Worm (Caenorhabditis elegans) whole organism, young adult: ENCODE measurements around the gene rab-18.

Experiments used
- B0336.3 ChIP-seq: fragments of 200-800 bp; sonication (Bioruptor generic); IDR thresholded peaks from 2 replicates; pipeline ENCODE4 v1.3.6; 2022; ENCODE audit warnings: missing genetic modification characterization, missing compliant biosample characterization
- C06A6.2 ChIP-seq: fragments of 200-800 bp; sonication (Bioruptor generic); conservative IDR thresholded peaks from 2 replicates; pipeline ENCODE4 v1.3.6; 2022; ENCODE audit warnings: missing genetic modification characterization, missing compliant biosample characterization
- C17E4.6 ChIP-seq: fragments of 200-800 bp; sonication (Bioruptor generic); IDR thresholded peaks from 2 replicates; pipeline ENCODE4 v1.3.6; 2022; ENCODE audit warnings: missing genetic modification reagents, missing genetic modification characterization, missing compliant biosample characterization
- F23B12.7 ChIP-seq: sonication (generic microtip); optimal IDR thresholded peaks from 2 replicates; lab custom pipeline; 2017; ENCODE audit warnings: missing genetic modification characterization, mild to moderate bottlenecking, missing compliant biosample characterization, antibody characterized with exemption, moderate library complexity; ENCODE audit not compliant: insufficient read depth
- F33H1.4 ChIP-seq: fragments of 200-800 bp; sonication (Bioruptor generic); IDR thresholded peaks from 2 replicates; pipeline ENCODE4 v1.3.6; 2022; ENCODE audit warnings: missing genetic modification reagents, missing genetic modification characterization, missing compliant biosample characterization
- F39B2.1 ChIP-seq: fragments of 200-800 bp; sonication (Bioruptor generic); IDR thresholded peaks from 2 replicates; pipeline ENCODE4 v1.3.6; 2022; ENCODE audit warnings: missing genetic modification reagents, missing genetic modification characterization, missing compliant biosample characterization
- K11D2.4 ChIP-seq: fragments of 200-800 bp; sonication (Bioruptor generic); IDR thresholded peaks from 2 replicates; pipeline ENCODE4 v1.3.6; 2022; ENCODE audit warnings: missing genetic modification reagents, missing genetic modification characterization, missing compliant biosample characterization
- K12H6.12 ChIP-seq: fragments of 200-800 bp; sonication (Bioruptor generic); optimal IDR thresholded peaks from 2 replicates; lab custom pipeline; 2018; ENCODE audit warnings: mild to moderate bottlenecking, missing genetic modification characterization, missing compliant biosample characterization
- Y53F4B.3 ChIP-seq: fragments of 200-800 bp; sonication (Bioruptor generic); IDR thresholded peaks from 2 replicates; pipeline ENCODE4 v1.3.6; 2022; ENCODE audit warnings: missing genetic modification reagents, missing genetic modification characterization, missing compliant biosample characterization
- Y56A3A.18 ChIP-seq: fragments of 200-800 bp; sonication (Bioruptor generic); IDR thresholded peaks from 2 replicates; pipeline ENCODE4 v1.3.6; 2022; ENCODE audit warnings: missing genetic modification reagents, missing genetic modification characterization, missing compliant biosample characterization
- ama-1 ChIP-seq, 3 experiments: fragments of 150-350 bp in 1 of 3; sonication (generic microtip) in 2 of 3; optimal IDR thresholded peaks; 2 replicates each; lab custom pipeline; 2014 to 2018; ENCODE audit warnings: missing biosample characterization in 2 of 3, missing genetic modification characterization in 2 of 3, missing genetic modification reagents in 2 of 3
- atf-7 ChIP-seq: sonication (generic microtip); optimal IDR thresholded peaks from 2 replicates; lab custom pipeline; 2017; ENCODE audit warnings: mild to moderate bottlenecking, missing genetic modification characterization, missing compliant biosample characterization
- athp-1 ChIP-seq: sonication (generic microtip); optimal IDR thresholded peaks from 2 replicates; lab custom pipeline; 2017; ENCODE audit warnings: mild to moderate bottlenecking, missing genetic modification characterization, missing compliant biosample characterization
- attf-6 ChIP-seq: fragments of 200-800 bp; sonication (Bioruptor generic); IDR thresholded peaks from 2 replicates; pipeline ENCODE4 v1.3.6; 2022; ENCODE audit warnings: missing genetic modification reagents, missing genetic modification characterization, missing compliant biosample characterization
- bed-2 ChIP-seq: fragments of 200-800 bp; sonication (Bioruptor generic); IDR thresholded peaks from 2 replicates; pipeline ENCODE4 v1.3.6; 2022; ENCODE audit warnings: missing genetic modification reagents, missing genetic modification characterization, missing compliant biosample characterization
- cebp-1 ChIP-seq, 2 experiments: fragments of 200-800 bp in 1 of 2; sonication (Bioruptor generic) in 1 of 2; sonication (generic microtip) in 1 of 2; IDR thresholded peaks in 1 of 2; optimal IDR thresholded peaks in 1 of 2; 2 replicates each; pipeline versions ENCODE4 v1.3.6 to Lab custom; 2017 to 2022; ENCODE audit warnings: missing compliant biosample characterization in 2 of 2, missing genetic modification characterization in 2 of 2, mild to moderate bottlenecking in 1 of 2, missing genetic modification reagents in 1 of 2, moderate library complexity in 1 of 2
- cebp-2 ChIP-seq: fragments of 200-800 bp; sonication (Bioruptor generic); IDR thresholded peaks from 2 replicates; pipeline ENCODE4 v1.3.6; 2022; ENCODE audit warnings: missing genetic modification characterization, missing compliant biosample characterization
- ceh-100 ChIP-seq: fragments of 200-800 bp; sonication (Bioruptor generic); IDR thresholded peaks from 2 replicates; pipeline ENCODE4 v1.3.6; 2022; ENCODE audit warnings: missing genetic modification reagents, missing genetic modification characterization, missing compliant biosample characterization
- dpff-1 ChIP-seq: sonication (generic microtip); optimal IDR thresholded peaks from 2 replicates; lab custom pipeline; 2017; ENCODE audit warnings: mild to moderate bottlenecking, missing genetic modification characterization, missing compliant biosample characterization
- egrh-3 ChIP-seq: fragments of 200-800 bp; sonication (Bioruptor generic); IDR thresholded peaks from 2 replicates; pipeline ENCODE4 v1.3.6; 2022; ENCODE audit warnings: missing genetic modification reagents, missing genetic modification characterization, missing compliant biosample characterization
- ekl-4 ChIP-seq: fragments of 200-800 bp; sonication (Bioruptor generic); IDR thresholded peaks from 2 replicates; pipeline ENCODE4 v1.3.6; 2022; ENCODE audit warnings: missing genetic modification reagents, missing genetic modification characterization, missing compliant biosample characterization
- gei-17 ChIP-seq: fragments of 200-800 bp; sonication (Bioruptor generic); optimal IDR thresholded peaks from 2 replicates; lab custom pipeline; 2018; ENCODE audit warnings: mild to moderate bottlenecking, missing genetic modification characterization, missing compliant biosample characterization
- hmg-1.2 ChIP-seq: fragments of 200-800 bp; sonication (Bioruptor generic); IDR thresholded peaks from 2 replicates; pipeline ENCODE4 v1.3.6; 2022; ENCODE audit warnings: missing genetic modification reagents, missing genetic modification characterization, missing compliant biosample characterization
- hmg-20 ChIP-seq: fragments of 200-800 bp; sonication (Bioruptor generic); IDR thresholded peaks from 2 replicates; pipeline ENCODE4 v1.3.6; 2022; ENCODE audit warnings: missing genetic modification reagents, missing genetic modification characterization, missing compliant biosample characterization
- hrde-1 ChIP-seq: sonication (generic microtip); optimal IDR thresholded peaks from 2 replicates; lab custom pipeline; 2016; ENCODE audit warnings: missing genetic modification characterization, mild to moderate bottlenecking, missing compliant biosample characterization, moderate library complexity, missing genotype, missing genetic modification reagents, borderline replicate concordance
- let-526 ChIP-seq: fragments of 200-800 bp; sonication (Bioruptor generic); IDR thresholded peaks from 2 replicates; pipeline ENCODE4 v1.3.6; 2022; ENCODE audit warnings: missing genetic modification reagents, missing genetic modification characterization, missing compliant biosample characterization
- lin-35 ChIP-seq, 3 experiments: fragments of 150-350 bp in 2 of 3; sonication (generic microtip) in 1 of 3; optimal IDR thresholded peaks; 2 replicates each; lab custom pipeline; 2014 to 2018; ENCODE audit warnings: missing biosample characterization in 3 of 3, missing genetic modification characterization in 3 of 3, missing genetic modification reagents in 3 of 3
- lin-40 ChIP-seq: sonication (generic microtip); optimal IDR thresholded peaks from 2 replicates; lab custom pipeline; 2016; ENCODE audit warnings: missing genetic modification characterization, mild to moderate bottlenecking, missing compliant biosample characterization, missing genotype, missing genetic modification reagents
- lir-1 ChIP-seq: fragments of 200-800 bp; sonication (Bioruptor generic); conservative IDR thresholded peaks from 2 replicates; pipeline ENCODE4 v1.3.6; 2022; ENCODE audit warnings: missing genetic modification reagents, missing genetic modification characterization, missing compliant biosample characterization
- lsy-27 ChIP-seq: sonication (generic microtip); optimal IDR thresholded peaks from 2 replicates; lab custom pipeline; 2017; ENCODE audit warnings: missing genetic modification characterization, mild to moderate bottlenecking, missing compliant biosample characterization, antibody characterized with exemption, missing genotype, borderline replicate concordance; ENCODE audit not compliant: insufficient read depth
- madf-8 ChIP-seq: fragments of 200-800 bp; sonication (Bioruptor generic); conservative IDR thresholded peaks from 2 replicates; pipeline ENCODE4 v1.3.6; 2022; ENCODE audit warnings: missing genetic modification reagents, missing genetic modification characterization, missing compliant biosample characterization
- nhr-90 ChIP-seq: sonication (generic microtip); optimal IDR thresholded peaks from 2 replicates; lab custom pipeline; 2016; ENCODE audit warnings: missing genotype, mild to moderate bottlenecking, missing genetic modification characterization, missing compliant biosample characterization
- repo-1 ChIP-seq: sonication (generic microtip); optimal IDR thresholded peaks from 2 replicates; lab custom pipeline; 2017; ENCODE audit warnings: mild to moderate bottlenecking, missing genetic modification characterization, missing compliant biosample characterization
- rpc-1 ChIP-seq, 2 experiments: fragments of 150-350 bp in 1 of 2; sonication (generic microtip) in 1 of 2; optimal IDR thresholded peaks; 2 replicates each; lab custom pipeline; 2014 to 2018; ENCODE audit warnings: missing biosample characterization in 1 of 2, missing genetic modification characterization in 1 of 2, missing genetic modification reagents in 1 of 2, missing genotype in 1 of 2
- sdz-38 ChIP-seq: sonication (generic microtip); optimal IDR thresholded peaks from 2 replicates; lab custom pipeline; 2016; ENCODE audit warnings: missing genotype, missing genetic modification characterization, missing compliant biosample characterization
- snpc-3.4 ChIP-seq: sonication (generic microtip); optimal IDR thresholded peaks from 2 replicates; lab custom pipeline; 2017; ENCODE audit warnings: missing genetic modification characterization, mild to moderate bottlenecking, missing compliant biosample characterization, antibody characterized with exemption, moderate library complexity, missing genotype, missing genetic modification reagents
- tbx-9 ChIP-seq: sonication (generic microtip); optimal IDR thresholded peaks from 2 replicates; lab custom pipeline; 2016; ENCODE audit warnings: borderline replicate concordance, missing genetic modification characterization, inconsistent platforms, missing compliant biosample characterization
- zfh-2 ChIP-seq: fragments of 200-800 bp; sonication (Bioruptor generic); conservative IDR thresholded peaks from 2 replicates; pipeline ENCODE4 v1.3.6; 2022; ENCODE audit warnings: missing genetic modification reagents, missing genetic modification characterization, missing compliant biosample characterization
- ztf-25 ChIP-seq: fragments of 200-800 bp; sonication (Bioruptor generic); IDR thresholded peaks from 2 replicates; pipeline ENCODE4 v1.3.6; 2022; ENCODE audit warnings: missing genetic modification reagents, missing genetic modification characterization, missing compliant biosample characterization
- ztf-26 ChIP-seq: sonication (generic microtip); optimal IDR thresholded peaks from 2 replicates; lab custom pipeline; 2017; ENCODE audit warnings: missing genetic modification characterization, missing compliant biosample characterization
- ztf-28 ChIP-seq: fragments of 200-800 bp; sonication (Bioruptor generic); IDR thresholded peaks from 2 replicates; pipeline ENCODE4 v1.3.6; 2022; ENCODE audit warnings: missing genetic modification reagents, missing genetic modification characterization, missing compliant biosample characterization
- ztf-3 ChIP-seq: fragments of 200-800 bp; sonication (Bioruptor generic); optimal IDR thresholded peaks from 2 replicates; lab custom pipeline; 2018; ENCODE audit warnings: mild to moderate bottlenecking, missing genetic modification characterization, missing compliant biosample characterization

The rab-18 gene

DNA sequence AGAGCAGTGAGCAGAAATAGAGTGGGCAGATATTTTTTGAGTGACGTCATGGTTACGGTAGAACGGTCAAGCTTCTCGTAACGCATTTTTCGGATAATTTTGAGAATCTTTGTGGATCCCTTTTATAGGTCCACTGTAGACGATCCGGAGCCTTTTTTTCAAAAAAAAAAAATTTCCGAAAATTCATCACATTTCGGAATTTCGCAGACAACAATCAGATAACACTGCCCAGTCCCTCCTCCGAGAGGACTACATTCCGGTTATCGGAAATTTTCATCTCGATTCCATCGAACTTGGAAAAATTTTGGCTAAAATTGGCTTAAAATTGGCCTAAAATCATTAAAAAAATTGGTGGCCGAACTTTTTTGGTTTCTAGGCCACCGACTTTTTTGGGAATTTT, 20.6 kb downstream of the rab-18 start, which contains the start of gene BE0003N10.6:
BE0003N10.6 (minus strand) TSS at position 101 of the 400 bp plus-strand sequence.
- no peak for TF ChIP-seq rpc-1 (optimal IDR thresholded peaks at IDR 0.05; lab: Kevin White, UChicago)
- no peak for TF ChIP-seq rpc-1 (tag; optimal IDR thresholded peaks at IDR 0.05; lab: Kevin White, UChicago)
- TF ChIP-seq ceh-100: no peak
- TF ChIP-seq tbx-9: no peak
- no peak for TF ChIP-seq hmg-20 (GFP tag; lab: Robert Waterston, UW)
- no peak for TF ChIP-seq B0336.3 (GFP tag; lab: Robert Waterston, UW)
- no peak for TF ChIP-seq dpff-1 (tag; lab: Kevin White, UChicago)
- no peak for TF ChIP-seq atf-7 (tag; lab: Kevin White, UChicago)
- no peak for TF ChIP-seq bed-2 (GFP tag; lab: Robert Waterston, UW)

DNA sequence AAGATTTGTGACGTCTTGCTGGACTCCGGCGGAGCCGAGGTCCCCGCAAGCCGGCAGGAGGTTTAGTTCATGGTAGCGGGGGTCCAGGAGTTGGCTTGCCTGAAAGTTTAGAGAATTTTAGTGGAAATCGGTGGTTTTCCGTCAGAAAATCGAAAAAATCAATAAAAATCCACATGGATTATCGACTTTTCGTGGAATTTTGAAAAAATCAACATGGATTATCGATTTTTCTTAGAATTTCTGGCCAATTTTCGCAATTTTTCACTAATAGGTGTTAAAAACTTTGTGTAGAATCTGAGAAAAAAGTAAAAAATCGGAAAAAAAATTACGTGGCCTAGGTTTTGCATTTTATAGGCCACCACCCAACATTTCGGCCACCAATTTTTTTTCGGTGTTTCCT, 21.7 kb downstream of the rab-18 start:
- no peak for TF ChIP-seq atf-7 (tag; lab: Kevin White, UChicago)
- no peak for TF ChIP-seq nhr-90 (tag; lab: Kevin White, UChicago)
- TF ChIP-seq hrde-1 (tag; lab: Kevin White, UChicago): no peak
- no peak for TF ChIP-seq lsy-27
- TF ChIP-seq K12H6.12: no peak
- no peak for TF ChIP-seq ztf-25 (GFP tag; lab: Robert Waterston, UW)
- TF ChIP-seq cebp-2 (GFP tag; lab: Robert Waterston, UW): no peak
- TF ChIP-seq ztf-28 (GFP tag; lab: Robert Waterston, UW): no peak
- no peak for TF ChIP-seq C17E4.6 (GFP tag; lab: Robert Waterston, UW)
- TF ChIP-seq F39B2.1 (GFP tag; lab: Robert Waterston, UW): no peak
- TF ChIP-seq sdz-38 (tag; lab: Kevin White, UChicago): no peak
- TF ChIP-seq ztf-26 (tag; lab: Kevin White, UChicago): no peak
- TF ChIP-seq C06A6.2 (GFP tag; lab: Robert Waterston, UW): no peak
- TF ChIP-seq Y53F4B.3: no peak
- no peak for TF ChIP-seq repo-1
- TF ChIP-seq ztf-3: no peak
- no peak for TF ChIP-seq snpc-3.4
- no peak for TF ChIP-seq K11D2.4 (GFP tag; lab: Robert Waterston, UW)
- no peak for TF ChIP-seq ceh-100
- TF ChIP-seq F23B12.7 (tag; lab: Kevin White, UChicago): no peak

DNA sequence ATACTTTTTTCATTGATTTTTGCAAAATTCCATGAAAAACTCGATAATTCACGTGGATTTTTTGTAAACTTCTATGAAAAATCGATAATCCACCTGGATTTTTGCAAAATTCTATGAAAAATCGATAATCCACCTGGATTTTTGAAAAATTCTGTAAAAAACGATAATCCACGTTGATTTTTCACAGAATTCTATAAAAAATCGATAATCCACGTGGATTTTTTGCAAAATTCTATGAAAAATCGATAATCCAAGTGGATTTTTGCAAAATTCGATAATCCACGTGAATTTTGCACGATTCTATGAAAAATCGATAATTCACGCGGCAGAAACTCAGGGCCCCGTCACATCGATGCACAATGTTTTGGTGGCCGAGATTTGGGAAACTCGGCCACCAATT, 22.5 kb downstream of the rab-18 start:
- no peak for TF ChIP-seq lin-40 (tag; lab: Kevin White, UChicago)
- TF ChIP-seq madf-8 (GFP tag; lab: Robert Waterston, UW): no peak

DNA sequence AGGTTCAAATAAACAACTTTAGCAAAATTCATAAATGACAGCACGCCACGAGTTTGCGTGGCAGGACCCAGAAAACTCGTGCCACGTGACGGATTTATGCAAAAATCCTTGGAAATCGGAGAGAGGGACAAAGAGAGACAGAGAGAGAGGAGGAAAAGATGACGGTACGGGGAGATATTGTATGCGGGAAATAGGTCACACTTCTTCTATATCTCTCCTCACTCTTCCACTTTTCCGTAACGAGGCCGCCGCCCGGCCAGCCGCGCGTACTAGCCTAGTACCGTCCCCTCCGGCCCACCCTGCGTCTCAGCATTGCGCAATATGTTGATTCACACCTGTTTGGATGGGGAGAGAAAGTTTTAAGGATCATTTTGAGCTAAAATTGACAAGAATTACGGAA, 26.5 kb downstream of the rab-18 start:
- peak; percentile 55 for TF ChIP-seq zfh-2 (GFP tag; lab: Robert Waterston, UW)
- no peak for TF ChIP-seq ekl-4

DNA sequence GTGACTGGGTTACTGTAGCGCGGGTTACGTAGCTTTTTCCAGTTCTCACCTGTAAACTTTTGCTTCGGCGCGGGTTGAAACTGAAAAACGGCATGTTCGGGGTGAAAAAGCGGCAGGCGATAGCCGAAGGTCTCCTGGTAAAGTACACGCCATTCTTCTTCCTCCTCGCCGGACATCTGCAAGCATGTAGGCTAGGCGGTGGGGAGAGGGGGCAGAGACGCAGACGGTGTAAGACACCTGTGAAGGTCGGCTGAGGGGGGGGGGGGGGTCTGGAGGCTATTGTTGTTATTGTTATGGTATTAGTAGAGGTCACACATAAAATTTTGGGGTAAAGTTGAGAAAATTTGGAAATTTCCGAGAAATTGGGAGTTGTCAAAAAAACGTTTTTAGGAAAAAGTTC, 27.5 kb downstream of the rab-18 start, which contains the start of gene fbxo-11.2:
fbxo-11.2 (minus strand) TSS at position 176 of the 400 bp plus-strand sequence.
- TF ChIP-seq lir-1 (no peak), athp-1 (tag; lab: Kevin White, UChicago) (no peak), cebp-1 (GFP tag; IDR thresholded peaks at IDR 0.05; lab: Robert Waterston, UW) (no peak), cebp-1 (tag; optimal IDR thresholded peaks at IDR 0.05; lab: Kevin White, UChicago) (peak; percentile 9), hrde-1 (tag; lab: Kevin White, UChicago) (no peak), Y56A3A.18 (GFP tag; lab: Robert Waterston, UW) (no peak), C06A6.2 (GFP tag; lab: Robert Waterston, UW) (no peak), hmg-1.2 (peak; percentile 34; the same call in 1 of the 2 replicates), K12H6.12 (no peak), lin-35 (GFP tag; optimal IDR thresholded peaks at IDR 0.05; lab: Kevin White, UChicago) (no peak), zfh-2 (GFP tag; lab: Robert Waterston, UW) (peak; percentile 88), let-526 (no peak), ama-1 (optimal IDR thresholded peaks at IDR 0.05; lab: Kevin White, UChicago) (no peak), ama-1 (GFP tag; optimal IDR thresholded peaks at IDR 0.05; lab: Kevin White, UChicago) (no peak), attf-6 (GFP tag; lab: Robert Waterston, UW) (no peak), gei-17 (no peak), F33H1.4 (GFP tag; lab: Robert Waterston, UW) (no peak), egrh-3 (peak; percentile 80; the same call in 1 of the 2 replicates)
